Fruit fly (Drosophila melanogaster): ENCODE data around the gene CG7968.

The CG7968 gene

dm6 chr2L:13839744-13840151, 9.5 kb upstream of the CG7968 start (continued):
- TF ChIP-seq pita (GFP tag; optimal IDR thresholded peaks at IDR 0.05) = no peak
- TF ChIP-seq CG18764 (GFP tag; optimal IDR thresholded peaks at IDR 0.05) = peak; percentile 36
- peak; percentile 52 for TF ChIP-seq CG15011 (GFP tag; optimal IDR thresholded peaks at IDR 0.05)
- TF ChIP-seq cad (GFP tag; optimal IDR thresholded peaks at IDR 0.05) = no peak
- TF ChIP-seq Sox100B (GFP tag; optimal IDR thresholded peaks at IDR 0.05) = peak; percentile 85
- peak; percentile 59 for TF ChIP-seq stc (GFP tag; IDR thresholded peaks at IDR 0.05)
- TF ChIP-seq Hsf (GFP tag; optimal IDR thresholded peaks at IDR 0.05) = peak; percentile 92
- TF ChIP-seq CG7987 (GFP tag; optimal IDR thresholded peaks at IDR 0.05) = no peak
- no peak for TF ChIP-seq tll (GFP tag; optimal IDR thresholded peaks at IDR 0.05)
- TF ChIP-seq Nf-YB (GFP tag; optimal IDR thresholded peaks at IDR 0.05) = peak; percentile 64
- peak; percentile 67 for TF ChIP-seq CG33213 (GFP tag; optimal IDR thresholded peaks at IDR 0.05)
- no peak for TF ChIP-seq CG11560 (tag; IDR thresholded peaks at IDR 0.05)
- peak; percentile 18 for TF ChIP-seq Nf-YC (tag; optimal IDR thresholded peaks at IDR 0.05)
- peak; percentile 77 to 82 for TF ChIP-seq chif (GFP tag; optimal IDR thresholded peaks at IDR 0.05)
- TF ChIP-seq CG3163 (GFP tag; optimal IDR thresholded peaks at IDR 0.05) = peak; percentile 37
- TF ChIP-seq prd (optimal IDR thresholded peaks at IDR 0.05) = no peak
- TF ChIP-seq prd (GFP tag; IDR thresholded peaks at IDR 0.05) = peak; percentile 70
- TF ChIP-seq Sox102F (GFP tag; optimal IDR thresholded peaks at IDR 0.05) = peak; percentile 90
- peak; percentile 82 for TF ChIP-seq Blimp-1 (GFP tag; optimal IDR thresholded peaks at IDR 0.05)
- TF ChIP-seq salm (tag; optimal IDR thresholded peaks at IDR 0.05) = peak; percentile 67
- no peak for TF ChIP-seq ftz-f1 (GFP tag; optimal IDR thresholded peaks at IDR 0.05)
- TF ChIP-seq peb (GFP tag; IDR thresholded peaks at IDR 0.05) = peak; percentile 62; the same call in 1 of the 2 replicates
- peak; percentile 85 for TF ChIP-seq Ada2b (GFP tag; IDR thresholded peaks at IDR 0.05)
- 0 out of 2 replicates have a peak, but pooled peaks have one; percentile 41 for TF ChIP-seq MBD-R2 (GFP tag; IDR thresholded peaks at IDR 0.05)
- peak; percentile 81 for TF ChIP-seq CG8290 (GFP tag; optimal IDR thresholded peaks at IDR 0.05)
- peak in 1 of 2 experiments; percentile 1 for TF ChIP-seq CG8290 (tag; optimal IDR thresholded peaks at IDR 0.05)
- peak; percentile 15 for TF ChIP-seq Fer2 (tag; optimal IDR thresholded peaks at IDR 0.05)
- peak; percentile 21 for TF ChIP-seq CG17802 (tag; optimal IDR thresholded peaks at IDR 0.05)
- TF ChIP-seq Myb (GFP tag; optimal IDR thresholded peaks at IDR 0.05) = peak; percentile 39
- peak; percentile 53; the same call in 1 of the 3 replicates for TF ChIP-seq gce (GFP tag; IDR thresholded peaks at IDR 0.05)
- no peak for TF ChIP-seq ash1 (GFP tag; optimal IDR thresholded peaks at IDR 0.05)
- TF ChIP-seq cwo (GFP tag; optimal IDR thresholded peaks at IDR 0.05) = peak; percentile 70
- peak; percentile 69 for TF ChIP-seq tio (GFP tag; optimal IDR thresholded peaks at IDR 0.05)
- no peak for TF ChIP-seq BEAF-32 (GFP tag; optimal IDR thresholded peaks at IDR 0.05)
- TF ChIP-seq CG43689 (GFP tag; IDR thresholded peaks at IDR 0.05) = peak; percentile 48; the same call in 1 of the 2 replicates
- TF ChIP-seq CG8944 (GFP tag; optimal IDR thresholded peaks at IDR 0.05) = peak; percentile 58
- peak; percentile 84 for TF ChIP-seq dysf (GFP tag; IDR thresholded peaks at IDR 0.05)
- TF ChIP-seq ATbp (GFP tag; optimal IDR thresholded peaks at IDR 0.05) = peak; percentile 68
- TF ChIP-seq kah (GFP tag; optimal IDR thresholded peaks at IDR 0.05) = peak; percentile 22
- peak; percentile 62 for TF ChIP-seq Dad (GFP tag; optimal IDR thresholded peaks at IDR 0.05)
- no peak; the same call in 1 of the 2 replicates for TF ChIP-seq CG4404 (GFP tag; IDR thresholded peaks at IDR 0.05)
- no peak for TF ChIP-seq Tbp (GFP tag; optimal IDR thresholded peaks at IDR 0.05)
- peak; percentile 89 for TF ChIP-seq CG17361 (GFP tag; IDR thresholded peaks at IDR 0.05)
- TF ChIP-seq CG5180 (GFP tag; optimal IDR thresholded peaks at IDR 0.05) = peak; percentile 59
- peak; percentile 62 for TF ChIP-seq CG10462 (GFP tag; optimal IDR thresholded peaks at IDR 0.05)
- TF ChIP-seq Hand (GFP tag; optimal IDR thresholded peaks at IDR 0.05) = peak; percentile 45
- peak; percentile 77 for TF ChIP-seq nau (GFP tag; optimal IDR thresholded peaks at IDR 0.05)
- TF ChIP-seq dpn (GFP tag; optimal IDR thresholded peaks at IDR 0.05) = peak; percentile 81 to 83
- TF ChIP-seq pan (optimal IDR thresholded peaks at IDR 0.05) = no peak
- TF ChIP-seq pan (GFP tag; optimal IDR thresholded peaks at IDR 0.05 in 1 of 2, IDR thresholded peaks at IDR 0.05 in 1 of 2) = peak in 1 of 2 experiments; percentile 77
- TF ChIP-seq exex (tag; optimal IDR thresholded peaks at IDR 0.05) = no peak
